Fruit fly (Drosophila melanogaster): ENCODE data around the gene Swt1.
A peak's percentile ranks its signal among the peaks of the same experiment; 100 is the strongest.

Gene Swt1

dm6 chrX:18108676-18109075 is 18.4 kb upstream of the Swt1 start:
- TF ChIP-seq CG30403 (GFP tag; optimal IDR thresholded peaks at IDR 0.05) (no peak), Dref (GFP tag; IDR thresholded peaks at IDR 0.05) (0 out of 2 replicates have a peak, but pooled peaks have one; percentile 35), bigmax (GFP tag; optimal IDR thresholded peaks at IDR 0.05) (peak; percentile 79), CG8290 (GFP tag; optimal IDR thresholded peaks at IDR 0.05) (peak; percentile 58), CG8290 (tag; optimal IDR thresholded peaks at IDR 0.05) (no peak)

DNA sequence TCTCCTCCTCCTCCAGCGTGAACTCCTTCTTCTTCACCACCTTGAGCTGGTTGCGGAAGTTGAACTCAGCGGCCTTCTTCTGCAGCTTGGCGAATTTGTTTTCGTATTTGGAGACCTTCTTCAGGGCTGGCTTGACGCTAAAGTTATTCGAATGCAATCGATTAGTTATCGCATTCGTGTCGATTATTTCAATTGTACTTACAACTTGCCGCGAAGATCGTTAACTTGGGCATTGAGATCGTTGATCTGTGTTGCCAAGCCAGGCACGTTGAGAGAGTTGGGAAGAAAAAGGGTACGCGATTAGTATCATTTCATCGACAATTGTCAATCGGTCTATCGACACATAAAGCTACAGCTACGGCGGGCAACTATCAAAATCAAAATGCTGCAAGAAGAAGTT is 16.4 kb upstream of the Swt1 start:
- 0 out of 2 replicates have a peak, but pooled peaks have one; percentile 21 for TF ChIP-seq E2f2 (GFP tag; IDR thresholded peaks at IDR 0.05)
- TF ChIP-seq CG4404 (GFP tag; IDR thresholded peaks at IDR 0.05) = no peak
- peak; percentile 7 for TF ChIP-seq BEAF-32 (GFP tag; optimal IDR thresholded peaks at IDR 0.05)
- peak; percentile 10 for TF ChIP-seq Med (GFP tag)
- peak; percentile 53; the same call in 1 of the 3 replicates for TF ChIP-seq hb (GFP tag; IDR thresholded peaks at IDR 0.05; ENCODE audit: partially characterized antibody)
- peak; percentile 20; the same call in 1 of the 4 replicates for TF ChIP-seq Dll (GFP tag; IDR thresholded peaks at IDR 0.05; ENCODE audit: partially characterized antibody)
- no peak for TF ChIP-seq gt (GFP tag; IDR thresholded peaks at IDR 0.05)
- no peak for TF ChIP-seq CG12299 (tag; optimal IDR thresholded peaks at IDR 0.05)
- 0 out of 3 replicates have a peak, but pooled peaks have one; percentile 9 for TF ChIP-seq CG34224 (GFP tag; IDR thresholded peaks at IDR 0.05; ENCODE audit: partially characterized antibody)
- no peak for TF ChIP-seq chif (GFP tag; optimal IDR thresholded peaks at IDR 0.05)
- peak; percentile 47; the same call in 1 of the 3 replicates for TF ChIP-seq HLH4C (GFP tag; IDR thresholded peaks at IDR 0.05; ENCODE audit: partially characterized antibody)
- peak; percentile 31; the same call in 1 of the 3 replicates for TF ChIP-seq CG16813 (GFP tag; IDR thresholded peaks at IDR 0.05; ENCODE audit: partially characterized antibody)
- TF ChIP-seq nerfin-2 (GFP tag; IDR thresholded peaks at IDR 0.05; ENCODE audit: partially characterized antibody) = peak; percentile 58; the same call in 1 of the 2 replicates
- TF ChIP-seq TFAM (GFP tag; optimal IDR thresholded peaks at IDR 0.05) = no peak

- TF ChIP-seq CG4820 (GFP tag; optimal IDR thresholded peaks at IDR 0.05) (no peak), Fer2 (tag; optimal IDR thresholded peaks at IDR 0.05) (no peak), dysf (GFP tag; IDR thresholded peaks at IDR 0.05) (no peak), shn (GFP tag; optimal IDR thresholded peaks at IDR 0.05) (no peak), az2 (GFP tag; optimal IDR thresholded peaks at IDR 0.05) (no peak), Tbp (GFP tag; optimal IDR thresholded peaks at IDR 0.05) (no peak), CG3281 (GFP tag; optimal IDR thresholded peaks at IDR 0.05) (no peak), Neu2 (GFP tag; optimal IDR thresholded peaks at IDR 0.05; ENCODE audit: borderline replicate concordance) (no peak)
These were observed 13.0 kb upstream of the Swt1 start, which contains the start of gene CG7135 for dm6 chrX:18103353-18103752. TSS of gene CG7135 (plus strand) at chrX:18103653.

- TF ChIP-seq ham (GFP tag; IDR thresholded peaks at IDR 0.05) (no peak), mirr (GFP tag; optimal IDR thresholded peaks at IDR 0.05) (no peak), dmrt11E (tag; optimal IDR thresholded peaks at IDR 0.05) (no peak), CkIIα-i1 (GFP tag; IDR thresholded peaks at IDR 0.05) (no peak), Sry-δ (GFP tag; optimal IDR thresholded peaks at IDR 0.05) (peak; percentile 84), exex (tag; optimal IDR thresholded peaks at IDR 0.05) (no peak), Med (GFP tag) (peak; percentile 40), CG7963 (GFP tag; IDR thresholded peaks at IDR 0.05; ENCODE audit: partially characterized antibody) (peak; percentile 53; the same call in 2 of the 3 replicates), CG6791 (GFP tag; IDR thresholded peaks at IDR 0.05; ENCODE audit: partially characterized antibody) (peak; percentile 81), hb (GFP tag; IDR thresholded peaks at IDR 0.05; ENCODE audit: partially characterized antibody) (peak; percentile 54; the same call in 1 of the 3 replicates), CG14860 (GFP tag; IDR thresholded peaks at IDR 0.05; ENCODE audit: partially characterized antibody) (0 out of 3 replicates have a peak, but pooled peaks have one; percentile 44), Sry-β (GFP tag; optimal IDR thresholded peaks at IDR 0.05) (no peak), CG2129 (GFP tag; IDR thresholded peaks at IDR 0.05; ENCODE audit: partially characterized antibody) (peak; percentile 45), Opbp (GFP tag; IDR thresholded peaks at IDR 0.05; ENCODE audit: partially characterized antibody) (peak; percentile 81; the same call in 2 of the 3 replicates), al (GFP tag; IDR thresholded peaks at IDR 0.05) (0 out of 2 replicates have a peak, but pooled peaks have one; percentile 19), NK7.1 (GFP tag; optimal IDR thresholded peaks at IDR 0.05) (no peak), PHDP (tag; optimal IDR thresholded peaks at IDR 0.05) (no peak), Dref (GFP tag; IDR thresholded peaks at IDR 0.05) (peak; percentile 64), CG34422 (GFP tag; IDR thresholded peaks at IDR 0.05) (peak; percentile 43; the same call in 1 of the 3 replicates), disco-r (GFP tag; optimal IDR thresholded peaks at IDR 0.05) (no peak), tna (GFP tag; IDR thresholded peaks at IDR 0.05; ENCODE audit: partially characterized antibody) (peak; percentile 9; the same call in 1 of the 2 replicates)
These were observed 11.5 kb upstream of the Swt1 start, which contains the start of gene Taf8 for dm6 chrX:18101778-18102177. TSS of gene Taf8 (plus strand) at chrX:18101970.

All from whole organism, embryonic.